Worm (Caenorhabditis elegans) whole organism, L3 larva: Measurements from ENCODE around the gene B0361.3.

Experiments
- ZK546.5 ChIP-seq: sonication (generic microtip); optimal IDR thresholded peaks from 2 replicates; lab custom pipeline; 2017; ENCODE audit warnings: missing biosample characterization, missing genetic modification characterization
- aly-2 ChIP-seq: fragments of 150-350 bp; optimal IDR thresholded peaks from 2 replicates; lab custom pipeline; 2014; ENCODE audit warnings: missing biosample characterization, missing genetic modification characterization
- ama-1 ChIP-seq: fragments of 150-350 bp; optimal IDR thresholded peaks from 2 replicates; lab custom pipeline; 2018
- ceh-16 ChIP-seq: sonication (generic microtip); optimal IDR thresholded peaks from 2 replicates; lab custom pipeline; 2017; ENCODE audit warnings: missing biosample characterization, missing genetic modification characterization
- ceh-28 ChIP-seq: fragments of 150-350 bp; optimal IDR thresholded peaks from 2 replicates; lab custom pipeline; 2014; ENCODE audit warnings: missing biosample characterization, missing genetic modification reagents, missing genetic modification characterization
- ceh-9 ChIP-seq: sonication (generic microtip); optimal IDR thresholded peaks from 2 replicates; lab custom pipeline; 2018; ENCODE audit warnings: missing biosample characterization, missing genetic modification characterization
- daf-12 ChIP-seq: fragments of 150-350 bp; optimal IDR thresholded peaks from 2 replicates; lab custom pipeline; 2014; ENCODE audit warnings: missing biosample characterization, missing genetic modification reagents, missing genetic modification characterization
- egl-5 ChIP-seq: fragments of 150-350 bp; optimal IDR thresholded peaks from 2 replicates; lab custom pipeline; 2017; ENCODE audit warnings: missing biosample characterization, missing genetic modification reagents, missing genetic modification characterization, inconsistent platforms
- elt-1 ChIP-seq: fragments of 150-350 bp; optimal IDR thresholded peaks from 2 replicates; lab custom pipeline; 2014; ENCODE audit warnings: missing biosample characterization, missing genetic modification characterization
- elt-2 ChIP-seq: sonication (generic microtip); optimal IDR thresholded peaks from 2 replicates; lab custom pipeline; 2016; ENCODE audit warnings: missing genetic modification reagents, mild to moderate bottlenecking, missing genetic modification characterization, missing compliant biosample characterization
- elt-3 ChIP-seq, 3 experiments: fragments of 150-350 bp in 1 of 3; sonication (generic microtip) in 2 of 3; optimal IDR thresholded peaks; 2 replicates in 2 of 3; 4 replicates in 1 of 3; lab custom pipeline; 2014 to 2017; ENCODE audit warnings: missing biosample characterization in 3 of 3, missing genetic modification characterization in 3 of 3
- eor-1 ChIP-seq, 2 experiments: fragments of 150-350 bp; optimal IDR thresholded peaks; 2 replicates each; lab custom pipeline; 2014 to 2018; ENCODE audit warnings: missing biosample characterization in 2 of 2, missing genetic modification characterization in 2 of 2
- fkh-10 ChIP-seq: sonication (generic microtip); optimal IDR thresholded peaks from 2 replicates; lab custom pipeline; 2017; ENCODE audit warnings: missing biosample characterization, missing genetic modification reagents, missing genetic modification characterization
- fkh-2 ChIP-seq: fragments of 150-350 bp; optimal IDR thresholded peaks from 2 replicates; lab custom pipeline; 2014; ENCODE audit warnings: missing biosample characterization, missing genetic modification reagents, missing genetic modification characterization
- fos-1 ChIP-seq: fragments of 150-350 bp; optimal IDR thresholded peaks from 2 replicates; lab custom pipeline; 2014; ENCODE audit warnings: missing biosample characterization, missing genetic modification characterization
- hmg-11 ChIP-seq: sonication (generic microtip); optimal IDR thresholded peaks from 2 replicates; lab custom pipeline; 2016; ENCODE audit warnings: missing genetic modification characterization, missing compliant biosample characterization
- jun-1 ChIP-seq: fragments of 150-350 bp; optimal IDR thresholded peaks from 2 replicates; lab custom pipeline; 2014; ENCODE audit warnings: missing biosample characterization, missing genetic modification reagents, missing genetic modification characterization
- lin-15B ChIP-seq: fragments of 150-350 bp; optimal IDR thresholded peaks from 2 replicates; lab custom pipeline; 2014; ENCODE audit warnings: missing biosample characterization, missing genetic modification characterization
- lin-39 ChIP-seq: fragments of 150-350 bp; optimal IDR thresholded peaks from 2 replicates; lab custom pipeline; 2018; ENCODE audit warnings: missing biosample characterization, missing genetic modification reagents, missing genetic modification characterization
- lsy-12 ChIP-seq: sonication (generic microtip); optimal IDR thresholded peaks from 2 replicates; lab custom pipeline; 2016; ENCODE audit warnings: mild to moderate bottlenecking, missing genetic modification characterization, missing compliant biosample characterization
- nhr-11 ChIP-seq: fragments of 150-350 bp; optimal IDR thresholded peaks from 2 replicates; lab custom pipeline; 2014; ENCODE audit warnings: missing biosample characterization, missing genetic modification characterization
- nhr-23 ChIP-seq: fragments of 150-350 bp; optimal IDR thresholded peaks from 2 replicates; lab custom pipeline; 2014; ENCODE audit warnings: missing biosample characterization, missing genetic modification reagents, missing genetic modification characterization
- nhr-237 ChIP-seq: fragments of 150-350 bp; optimal IDR thresholded peaks from 2 replicates; lab custom pipeline; 2014; ENCODE audit warnings: missing biosample characterization, missing genetic modification characterization
- nhr-25 ChIP-seq: sonication (generic microtip); optimal IDR thresholded peaks from 2 replicates; lab custom pipeline; 2017; ENCODE audit warnings: missing biosample characterization, missing genetic modification characterization
- nhr-28 ChIP-seq: fragments of 150-350 bp; optimal IDR thresholded peaks from 2 replicates; lab custom pipeline; 2014; ENCODE audit warnings: missing biosample characterization, missing genetic modification characterization
- nhr-43 ChIP-seq: sonication (generic microtip); optimal IDR thresholded peaks from 2 replicates; lab custom pipeline; 2016; ENCODE audit warnings: mild to moderate bottlenecking, missing genetic modification characterization, missing compliant biosample characterization; ENCODE audit not compliant: poor library complexity, severe bottlenecking
- nhr-67 ChIP-seq: fragments of 150-350 bp; optimal IDR thresholded peaks from 2 replicates; lab custom pipeline; 2014; ENCODE audit warnings: missing biosample characterization, missing genetic modification characterization
- nhr-76 ChIP-seq: fragments of 150-350 bp; sonication (generic microtip); optimal IDR thresholded peaks from 5 replicates; lab custom pipeline; 2014; ENCODE audit warnings: missing biosample characterization, missing genetic modification characterization
- nhr-77 ChIP-seq: fragments of 150-350 bp; optimal IDR thresholded peaks from 2 replicates; lab custom pipeline; 2014; ENCODE audit warnings: missing biosample characterization, missing genetic modification characterization
- pqm-1 ChIP-seq: fragments of 150-350 bp; optimal IDR thresholded peaks from 2 replicates; lab custom pipeline; 2017; ENCODE audit warnings: missing biosample characterization, missing genetic modification characterization, inconsistent platforms
- skn-1 ChIP-seq: fragments of 150-350 bp; optimal IDR thresholded peaks from 2 replicates; lab custom pipeline; 2014; ENCODE audit warnings: missing biosample characterization, missing genetic modification characterization
- snpc-4 ChIP-seq: fragments of 150-350 bp; optimal IDR thresholded peaks from 2 replicates; lab custom pipeline; 2014; ENCODE audit warnings: missing biosample characterization, missing genetic modification characterization
- tbx-2 ChIP-seq: sonication (generic microtip); optimal IDR thresholded peaks from 2 replicates; lab custom pipeline; 2016; ENCODE audit warnings: mild to moderate bottlenecking, missing genetic modification characterization, missing compliant biosample characterization
- unc-62 ChIP-seq: fragments of 150-350 bp; sonication (generic microtip); optimal IDR thresholded peaks from 4 replicates; lab custom pipeline; 2014; ENCODE audit warnings: missing biosample characterization, missing genetic modification reagents, missing genetic modification characterization
- zag-1 ChIP-seq: fragments of 150-350 bp; optimal IDR thresholded peaks from 2 replicates; lab custom pipeline; 2014; ENCODE audit warnings: missing biosample characterization, missing genetic modification characterization
- ztf-11 ChIP-seq: fragments of 150-350 bp; optimal IDR thresholded peaks from 2 replicates; lab custom pipeline; 2014; ENCODE audit warnings: missing biosample characterization, missing genetic modification characterization
- ztf-4 ChIP-seq: fragments of 150-350 bp; optimal IDR thresholded peaks from 2 replicates; lab custom pipeline; 2014; ENCODE audit warnings: missing biosample characterization, missing genetic modification characterization

Gene B0361.3

DNA sequence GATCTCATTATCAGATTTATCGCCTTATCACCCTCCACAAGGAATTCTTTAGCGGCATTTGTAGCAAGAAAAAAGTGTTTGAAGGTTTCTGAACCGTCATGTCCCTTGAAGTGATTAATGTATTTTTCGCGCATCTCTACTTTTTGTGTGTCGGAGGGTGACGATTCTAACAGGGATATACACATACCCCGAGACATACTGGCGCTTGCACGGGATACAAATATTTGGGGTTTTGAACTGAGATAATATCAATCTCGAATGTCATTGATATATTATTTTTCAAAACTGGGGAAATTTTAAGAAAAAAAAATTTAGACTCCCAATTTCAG lies 24.4 kb downstream of the B0361.3 start:
- TF ChIP-seq lin-39 (tag; lab: Kevin White, UChicago) (no peak), aly-2 (tag; lab: Kevin White, UChicago) (no peak), nhr-67 (tag; lab: Kevin White, UChicago) (no peak), ceh-16 (no peak), ztf-4 (no peak), elt-1 (tag; lab: Kevin White, UChicago) (no peak), lin-15B (no peak), tbx-2 (tag; lab: Kevin White, UChicago) (no peak), elt-2 (tag; lab: Kevin White, UChicago) (no peak), pqm-1 (tag; lab: Kevin White, UChicago) (no peak), jun-1 (tag; lab: Kevin White, UChicago) (no peak), nhr-43 (tag; lab: Kevin White, UChicago) (peak; percentile 43), nhr-23 (tag; lab: Kevin White, UChicago) (peak; percentile 33), egl-5 (no peak), ztf-11 (tag; lab: Kevin White, UChicago) (no peak), fkh-2 (tag; lab: Kevin White, UChicago) (no peak), snpc-4 (tag; lab: Kevin White, UChicago) (no peak), fos-1 (tag; lab: Kevin White, UChicago) (no peak), nhr-77 (tag; lab: Kevin White, UChicago) (no peak), elt-3 (tag; optimal IDR thresholded peaks at IDR 0.05; lab: Kevin White, UChicago) (peak in 1 of 3 experiments; percentile 13), skn-1 (tag; lab: Kevin White, UChicago) (no peak), ZK546.5 (tag; lab: Kevin White, UChicago) (no peak), nhr-76 (tag; lab: Kevin White, UChicago) (no peak), fkh-10 (no peak), eor-1 (tag; optimal IDR thresholded peaks at IDR 0.05; lab: Kevin White, UChicago) (no peak), zag-1 (tag; lab: Kevin White, UChicago) (no peak), daf-12 (tag; lab: Kevin White, UChicago) (no peak), nhr-25 (tag; lab: Kevin White, UChicago) (peak; percentile 30), ceh-9 (tag; lab: Kevin White, UChicago) (no peak), nhr-237 (tag; lab: Kevin White, UChicago) (no peak), nhr-11 (tag; lab: Kevin White, UChicago) (no peak), ama-1 (lab: Kevin White, UChicago) (no peak), lsy-12 (tag; lab: Kevin White, UChicago) (no peak), hmg-11 (tag; lab: Kevin White, UChicago) (no peak), nhr-28 (tag; lab: Kevin White, UChicago) (no peak), unc-62 (GFP tag; lab: Kevin White, UChicago) (no peak)

DNA sequence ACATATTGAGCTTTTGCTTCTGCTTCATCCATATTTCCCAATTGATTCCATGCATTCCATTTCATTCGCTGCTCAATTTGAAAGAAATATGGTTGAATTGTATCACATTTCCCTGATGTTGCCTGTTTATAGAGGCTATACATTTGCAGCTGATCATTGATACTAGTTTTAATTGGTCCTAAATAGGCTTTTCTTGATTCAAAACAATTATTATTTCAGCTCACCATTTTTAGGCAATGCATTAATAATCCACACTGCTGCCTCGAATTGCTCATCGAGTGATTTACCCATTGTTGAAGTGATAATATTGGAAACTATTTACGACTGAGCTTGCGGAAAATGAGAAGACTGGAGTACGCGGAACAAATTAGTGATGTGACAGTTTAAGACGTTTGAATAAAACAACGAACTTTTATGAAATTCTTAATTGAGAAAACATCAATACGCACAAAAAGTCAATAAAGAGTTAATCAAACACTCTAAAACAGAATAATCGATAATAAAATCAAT lies 27.4 kb downstream of the B0361.3 start, which contains the start of gene acbp-4:
acbp-4 (minus strand) TSS at position 510 of the 510 bp plus-strand sequence.
- no peak for TF ChIP-seq fkh-2 (tag; lab: Kevin White, UChicago)
- TF ChIP-seq elt-1 (tag; lab: Kevin White, UChicago), result no peak
- TF ChIP-seq nhr-43 (tag; lab: Kevin White, UChicago), result no peak
- TF ChIP-seq ceh-28 (tag; lab: Kevin White, UChicago), result peak; percentile 32

DNA sequence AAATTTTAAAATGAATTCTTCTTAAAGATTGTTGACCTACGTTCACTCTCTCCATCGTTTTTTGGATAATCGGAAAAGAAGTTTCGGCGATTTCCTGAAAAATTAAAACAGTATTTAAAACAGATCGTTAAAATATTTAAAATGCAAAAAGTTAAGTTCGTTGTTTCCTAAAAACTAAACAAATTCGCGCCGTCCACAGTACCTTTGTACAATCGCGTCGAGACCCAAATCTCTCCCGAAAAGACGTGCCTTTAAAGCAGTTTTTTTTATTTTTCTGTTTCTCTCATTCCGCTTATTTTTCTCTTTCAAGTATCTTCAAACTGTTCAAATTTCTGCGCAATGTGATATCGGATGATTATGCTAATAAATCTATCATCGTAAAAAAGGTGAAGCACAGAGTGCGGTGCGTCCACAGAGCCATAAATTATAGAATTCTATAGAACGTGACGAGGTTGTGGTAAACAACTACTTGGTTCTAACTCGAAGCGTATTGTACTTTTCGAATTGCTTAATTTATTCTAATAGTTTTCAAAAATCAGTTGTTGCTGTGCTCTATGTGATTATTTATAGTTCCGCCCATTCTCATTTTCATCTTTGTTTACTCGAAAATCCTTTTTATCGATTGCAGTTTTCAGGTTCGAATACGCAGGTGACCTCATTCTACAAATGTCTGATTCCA lies 29.5 kb downstream of the B0361.3 start, which contains the start of the genes F56C9.6 and F56C9.3:
F56C9.6 (minus strand) TSS at position 112 of the 679 bp plus-strand sequence.
F56C9.3 (plus strand) TSS at position 629 of the 679 bp plus-strand sequence.
- TF ChIP-seq snpc-4 (tag; lab: Kevin White, UChicago) (no peak), lin-15B (no peak), ZK546.5 (tag; lab: Kevin White, UChicago) (no peak)
- TF ChIP-seq, all 47 proteins: peak for 0
